Fruit fly (Drosophila melanogaster) whole organism, larva: Measurements from ENCODE around the gene Npc1a.

Source experiments
- noc ChIP-seq: fragments of 200-800 bp; sonication (Bioruptor generic); optimal IDR thresholded peaks from 3 replicates; lab custom pipeline; 2019; ENCODE audit warnings: missing biosample characterization, mild to moderate bottlenecking, missing genetic modification characterization, moderate library complexity

Npc1a gene

dm6 chr2L:10210631-10211557 is 10.1 kb downstream of the Npc1a start, which contains the start of the genes CG5727 and ath:
CG5727 (minus strand) TSS chr2L:10210681.
ath (plus strand) TSS chr2L:10211143.
- TF ChIP-seq noc (tag; lab: Kevin White, UChicago) = no peak

DNA sequence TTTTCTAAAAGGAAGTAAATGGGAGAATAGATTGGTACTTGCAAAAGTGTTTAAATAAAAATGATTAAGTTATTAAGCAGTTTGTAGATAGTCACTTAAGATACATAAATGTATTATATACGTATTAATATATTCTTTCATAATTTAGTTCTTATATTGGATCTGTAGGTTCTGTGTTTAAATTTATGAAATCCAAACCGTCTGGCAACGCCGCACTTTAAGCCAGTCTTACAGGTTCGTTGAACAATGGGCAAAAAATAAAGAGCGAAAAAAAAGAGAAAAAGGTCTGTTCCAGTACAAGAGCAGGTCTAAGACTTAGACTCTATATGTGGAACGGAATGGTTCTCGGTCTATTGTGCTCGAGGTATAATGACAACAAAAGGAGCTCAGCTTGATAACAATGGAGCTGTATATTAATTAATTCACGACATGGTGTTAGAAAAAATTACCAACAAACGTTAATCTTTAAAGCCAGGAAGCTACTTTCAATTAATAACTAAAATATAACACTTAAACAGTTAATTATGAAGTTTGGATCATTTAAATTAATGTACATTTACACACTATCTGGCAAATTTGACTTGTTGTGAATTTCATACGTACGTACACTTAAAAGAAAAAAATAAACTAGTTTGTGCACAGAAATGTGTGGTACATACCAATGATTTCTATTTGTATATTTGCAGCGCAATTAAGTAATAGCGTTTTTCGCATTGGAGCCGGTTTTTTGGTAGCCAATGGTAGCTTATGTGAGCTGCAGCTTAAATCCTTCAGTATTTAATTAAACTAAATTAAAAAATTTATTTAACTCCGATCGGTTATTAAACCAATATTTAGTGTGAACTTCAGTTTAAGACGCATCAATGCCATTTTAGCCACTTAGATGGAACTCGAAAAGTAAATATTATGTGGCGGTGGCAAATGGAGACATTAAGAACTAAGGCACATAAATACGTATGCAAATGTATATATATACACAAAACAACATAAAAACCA is 11.9 kb downstream of the Npc1a start, which contains the start of gene CG5731:
CG5731 (minus strand) TSS at position 946 of the 996 bp plus-strand sequence.
- no peak for TF ChIP-seq noc (tag; lab: Kevin White, UChicago)

- no peak for TF ChIP-seq noc (tag; lab: Kevin White, UChicago)
These were observed 14.3 kb downstream of the Npc1a start, which contains the start of gene Snx17 for dm6 chr2L:10206633-10207162. Snx17 (minus strand) TSS chr2L:10206961.

DNA sequence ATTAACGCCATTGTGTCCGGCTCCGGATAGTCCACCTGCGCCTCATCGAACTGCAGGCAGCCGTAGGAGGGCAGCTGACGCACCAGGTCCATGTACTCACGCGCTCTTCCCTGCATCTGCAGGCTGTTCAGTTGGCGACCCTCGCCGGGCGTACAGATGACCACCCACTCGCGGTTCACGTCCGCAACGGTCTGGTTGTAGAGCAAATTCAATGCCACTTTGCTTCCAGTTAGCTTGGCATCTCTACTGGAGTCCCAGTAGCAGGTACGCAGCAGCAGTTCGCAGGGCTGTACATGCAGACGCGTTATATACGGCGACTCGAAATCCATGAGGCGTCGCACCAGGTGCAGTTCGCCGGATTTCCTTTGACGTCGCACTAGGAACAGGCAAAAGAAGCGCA is 15.1 kb downstream of the Npc1a start:
- no peak for TF ChIP-seq noc (tag; lab: Kevin White, UChicago)

DNA sequence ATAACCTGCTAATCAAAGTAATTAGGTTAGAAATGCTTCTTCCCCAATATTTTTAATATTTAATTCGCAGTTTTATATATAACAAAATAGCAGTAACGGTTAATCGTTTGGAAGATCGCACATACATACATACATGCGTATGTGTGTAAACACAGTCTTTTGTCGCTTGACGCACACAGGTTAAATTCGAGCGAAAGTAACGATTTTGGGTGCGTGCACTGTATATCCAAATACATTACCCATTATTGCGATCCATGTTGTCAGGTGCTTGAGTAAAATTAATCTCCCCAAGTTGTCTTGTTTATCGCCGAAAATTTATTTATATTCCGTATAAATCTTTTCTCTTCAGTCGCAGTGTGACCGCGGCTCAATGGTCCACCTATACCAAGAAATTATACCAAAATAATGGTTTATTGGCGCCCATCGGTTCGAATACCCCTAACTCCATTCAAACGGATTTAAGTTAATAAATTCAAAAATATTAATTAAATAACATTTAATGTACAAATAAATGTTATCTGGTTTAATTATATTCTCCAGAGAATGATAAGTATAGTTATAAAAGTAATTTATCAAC is 17.0 kb downstream of the Npc1a start, which contains the start of gene CG34159:
CG34159 (minus strand) TSS at position 385 of the 577 bp plus-strand sequence.
- TF ChIP-seq noc (tag; lab: Kevin White, UChicago) = peak; percentile 13

DNA sequence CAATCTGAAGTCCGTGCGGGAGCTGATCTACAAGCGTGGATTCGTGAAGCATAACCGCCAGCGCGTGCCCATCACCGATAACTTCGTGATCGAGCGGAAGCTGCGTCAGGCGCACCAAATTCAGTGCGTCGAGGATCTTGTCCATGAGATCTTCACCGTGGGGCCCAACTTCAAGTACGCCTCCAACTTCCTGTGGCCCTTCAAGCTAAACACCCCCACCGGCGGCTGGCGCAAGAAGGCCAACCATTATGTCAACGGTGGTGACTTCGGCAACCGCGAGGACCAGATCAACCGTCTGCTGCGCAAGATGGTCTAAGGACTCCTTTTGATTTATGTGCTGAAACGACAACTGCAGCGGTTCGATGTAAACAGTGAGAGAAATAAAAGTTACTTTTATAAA is 19.3 kb downstream of the Npc1a start:
- TF ChIP-seq noc (tag; lab: Kevin White, UChicago) = no peak

DNA sequence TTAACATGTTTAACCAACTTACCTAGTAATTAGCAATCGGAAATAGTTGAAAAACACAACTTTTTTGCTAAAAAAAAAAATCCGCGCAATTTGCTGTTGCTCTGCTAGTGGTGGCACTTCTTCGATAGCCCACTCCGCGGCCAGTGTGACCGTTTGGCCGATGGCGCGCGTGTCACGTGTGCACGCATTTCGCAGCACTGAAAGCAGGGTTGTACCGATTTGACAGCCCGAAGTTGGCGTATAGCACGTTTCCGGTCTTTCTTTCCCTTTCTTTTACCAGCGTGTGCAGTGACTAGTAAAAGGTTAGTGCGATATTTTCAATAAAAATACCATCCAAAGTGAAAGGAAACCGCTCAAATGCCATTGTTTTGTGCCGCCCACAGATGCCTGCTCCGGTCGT is 20.2 kb downstream of the Npc1a start, which contains the start of the genes Ripalpha and RpL7:
Ripalpha (minus strand) TSS at position 128 of the 400 bp plus-strand sequence.
RpL7 (plus strand) TSS at position 158 of the 400 bp plus-strand sequence.
- TF ChIP-seq noc (tag; lab: Kevin White, UChicago) = peak; percentile 88

- TF ChIP-seq noc (tag; lab: Kevin White, UChicago) = no peak
These were observed 22.1 kb downstream of the Npc1a start, which contains the start of gene Sur for dm6 chr2L:10198911-10199310. Sur (minus strand) TSS chr2L:10199117.

dm6 chr2L:10191396-10191795 is 29.6 kb downstream of the Npc1a start, which contains the start of gene Fum4:
Fum4 (minus strand) TSS chr2L:10191496.
- TF ChIP-seq noc (tag; lab: Kevin White, UChicago) = no peak

DNA sequence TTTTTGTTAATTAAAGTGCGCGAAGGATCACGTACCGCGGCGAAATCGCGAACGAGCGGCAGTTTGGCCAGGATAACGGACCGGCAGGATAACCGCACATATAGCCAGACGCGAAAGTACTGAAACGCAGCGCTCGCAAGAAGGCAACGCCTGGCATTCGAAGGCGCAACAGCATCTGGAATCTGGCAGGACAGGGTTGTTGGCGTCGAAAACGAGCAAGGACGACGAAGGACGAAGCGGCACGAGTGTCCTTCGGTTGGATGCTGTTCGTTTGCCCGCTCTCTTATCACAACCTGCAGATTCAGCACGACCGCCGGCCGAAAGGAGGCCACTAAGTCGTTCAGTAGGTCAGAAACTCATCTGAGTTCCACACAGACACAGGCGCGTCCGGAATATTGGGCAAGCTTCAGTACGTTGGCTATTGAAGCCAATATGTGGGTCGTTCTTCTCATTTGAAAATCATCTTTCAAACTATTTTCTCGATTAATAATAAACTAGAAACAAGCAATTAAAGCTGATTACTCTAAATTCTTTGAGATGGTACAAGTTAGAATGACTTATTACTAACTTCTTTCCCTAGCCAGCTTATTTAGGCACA is 40.7 kb downstream of the Npc1a start, which contains the start of gene CG44153:
CG44153 (minus strand) TSS at position 75 of the 598 bp plus-strand sequence.
- no peak for TF ChIP-seq noc (tag; lab: Kevin White, UChicago)

DNA sequence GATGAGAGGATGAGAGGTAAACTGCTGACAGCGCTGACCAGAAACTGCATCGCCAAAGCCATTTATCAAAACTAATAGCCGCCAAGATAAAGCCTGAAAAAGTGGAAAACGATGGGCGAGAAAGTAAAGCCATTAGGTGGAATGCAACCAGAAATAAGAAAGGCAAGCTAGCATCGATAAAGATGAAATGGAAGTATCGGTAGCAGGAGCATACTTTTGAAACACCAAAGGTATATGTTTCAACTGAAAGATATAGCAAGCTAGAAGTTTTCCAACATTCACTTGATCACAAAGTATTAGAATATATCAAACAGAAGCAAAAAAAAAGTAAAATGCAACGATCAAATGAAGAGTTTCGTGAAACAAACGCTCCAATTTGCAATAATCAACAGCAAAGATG is 48.6 kb downstream of the Npc1a start, which contains the start of gene CG13137:
CG13137 (plus strand) TSS at position 301 of the 400 bp plus-strand sequence.
- TF ChIP-seq noc (tag; lab: Kevin White, UChicago) = no peak
